Fruit fly (Drosophila melanogaster) whole organism, wandering third instar larva: Measurements from ENCODE around the gene CG5568.

Source experiments
- GATAd ChIP-seq: sonication (Bioruptor generic); optimal IDR thresholded peaks from 2 replicates; lab custom pipeline; 2016; ENCODE audit warnings: missing biosample characterization, missing genetic modification characterization
- usp ChIP-seq: fragments of >200 bp; optimal IDR thresholded peaks from 2 replicates; lab custom pipeline; 2017; ENCODE audit warnings: missing biosample characterization, missing genetic modification characterization

DNA sequence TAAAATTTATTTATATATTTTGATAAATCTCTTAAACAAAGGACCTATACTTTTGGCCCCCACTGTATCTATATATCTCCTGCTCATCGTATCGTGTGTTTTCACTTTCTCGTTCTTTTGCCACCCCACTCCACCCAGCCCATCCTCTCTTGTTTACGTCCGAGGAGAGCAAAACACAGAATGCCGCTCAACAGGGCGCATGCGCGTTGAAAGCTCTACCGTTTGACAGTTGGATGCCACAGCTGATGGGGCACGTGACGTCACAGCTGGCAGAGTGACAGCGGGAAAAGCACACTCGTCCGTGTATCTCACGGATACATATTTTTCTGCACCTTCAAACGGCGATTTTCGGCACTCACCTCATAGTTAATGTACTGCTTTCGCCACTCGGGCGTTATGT lies 49.5 kb downstream of the CG5568 start:
- TF ChIP-seq usp, result no peak
- no peak for TF ChIP-seq GATAd (GFP tag; lab: Kevin White, UChicago)
